Fruit fly (Drosophila melanogaster) whole organism, embryonic: ENCODE data around the gene CG31988.

Experiments used
- BEAF-32 ChIP-seq: fragments of 200-800 bp; sonication (Bioruptor generic); optimal IDR thresholded peaks from 3 replicates; lab custom pipeline; 2017; ENCODE audit warnings: missing biosample characterization, missing genetic modification characterization, mild to moderate bottlenecking, moderate library complexity, missing genetic modification reagents
- CG1024 ChIP-seq: fragments of 200-800 bp; sonication (Bioruptor generic); IDR thresholded peaks from 2 replicates; pipeline ENCODE4 v1.3.6; 2022; ENCODE audit warnings: missing biosample characterization, missing genetic modification characterization
- CG10959 ChIP-seq: fragments of 200-800 bp; sonication (Bioruptor generic); IDR thresholded peaks from 2 replicates; pipeline ENCODE4 v1.3.6; 2022; ENCODE audit warnings: missing biosample characterization, missing genetic modification characterization
- CG11504 ChIP-seq: fragments of 200-800 bp; sonication (Bioruptor generic); optimal IDR thresholded peaks from 3 replicates; lab custom pipeline; 2019; ENCODE audit warnings: missing biosample characterization, mild to moderate bottlenecking, missing genetic modification characterization, moderate library complexity
- CG12155 ChIP-seq: fragments of 200-800 bp; sonication (Bioruptor generic); optimal IDR thresholded peaks from 3 replicates; lab custom pipeline; 2016; ENCODE audit warnings: missing biosample characterization, missing genetic modification characterization
- CG13894 ChIP-seq: fragments of 200-800 bp; sonication (Bioruptor generic); optimal IDR thresholded peaks from 3 replicates; lab custom pipeline; 2018; ENCODE audit warnings: missing biosample characterization, mild to moderate bottlenecking, missing genetic modification characterization, moderate library complexity
- CG14667 ChIP-seq: fragments of 200-800 bp; sonication (Bioruptor generic); IDR thresholded peaks from 2 replicates; pipeline ENCODE4 v1.3.6; 2022; ENCODE audit warnings: missing biosample characterization, missing genetic modification characterization
- CG15479 ChIP-seq: fragments of 200-800 bp; sonication (Bioruptor generic); optimal IDR thresholded peaks from 3 replicates; lab custom pipeline; 2019; ENCODE audit warnings: missing biosample characterization, mild to moderate bottlenecking, missing genetic modification characterization, moderate library complexity
- CG1832 ChIP-seq: fragments of 200-800 bp; sonication (Bioruptor generic); optimal IDR thresholded peaks from 2 replicates; lab custom pipeline; 2017; ENCODE audit warnings: missing biosample characterization, mild to moderate bottlenecking, missing genetic modification characterization, inconsistent platforms
- CG18476 ChIP-seq: fragments of 200-800 bp; sonication (Bioruptor generic); optimal IDR thresholded peaks from 2 replicates; lab custom pipeline; 2016; ENCODE audit warnings: missing biosample characterization, mild to moderate bottlenecking, missing genetic modification characterization
- CG18619 ChIP-seq: fragments of 200-800 bp; sonication (Bioruptor generic); optimal IDR thresholded peaks from 3 replicates; lab custom pipeline; 2017; ENCODE audit warnings: missing biosample characterization, mild to moderate bottlenecking, missing genetic modification characterization
- CG31365 ChIP-seq: fragments of 200-800 bp; sonication (Bioruptor generic); optimal IDR thresholded peaks from 2 replicates; lab custom pipeline; 2018; ENCODE audit warnings: missing biosample characterization, mild to moderate bottlenecking, missing genetic modification characterization
- CG34422 ChIP-seq: fragments of 200-800 bp; sonication (Bioruptor generic); IDR thresholded peaks from 3 replicates; pipeline ENCODE4 v1.3.6; 2022; ENCODE audit warnings: missing biosample characterization, missing genetic modification characterization
- CG3847 ChIP-seq: fragments of 200-800 bp; sonication (Bioruptor generic); IDR thresholded peaks from 2 replicates; pipeline ENCODE4 v1.3.6; 2022; ENCODE audit warnings: missing biosample characterization, missing genetic modification characterization
- CG4360 ChIP-seq: fragments of 200-800 bp; sonication (Bioruptor generic); IDR thresholded peaks from 2 replicates; pipeline ENCODE4 v1.3.6; 2022; ENCODE audit warnings: missing biosample characterization, missing genetic modification characterization
- CG43689 ChIP-seq: fragments of 200-800 bp; sonication (Bioruptor generic); IDR thresholded peaks from 2 replicates; pipeline ENCODE4 v1.3.6; 2022; ENCODE audit warnings: missing biosample characterization, missing genetic modification characterization
- CG4617 ChIP-seq: fragments of 200-800 bp; sonication (Bioruptor generic); optimal IDR thresholded peaks from 3 replicates; lab custom pipeline; 2016; ENCODE audit warnings: missing biosample characterization, missing genetic modification characterization, borderline replicate concordance
- CG8478 ChIP-seq: fragments of >200 bp; optimal IDR thresholded peaks from 2 replicates; lab custom pipeline; 2018
- CG8924 ChIP-seq: fragments of 200-800 bp; optimal IDR thresholded peaks from 3 replicates; lab custom pipeline; 2019; ENCODE audit warnings: missing biosample characterization, mild to moderate bottlenecking, missing genetic modification characterization, moderate library complexity
- CHES-1-like ChIP-seq: fragments of 200-800 bp; sonication (Bioruptor generic); optimal IDR thresholded peaks from 2 replicates; lab custom pipeline; 2016; ENCODE audit warnings: missing biosample characterization, missing genetic modification characterization
- CTCF ChIP-seq: fragments of 200-800 bp; sonication (Bioruptor generic); optimal IDR thresholded peaks from 2 replicates; lab custom pipeline; 2017; ENCODE audit warnings: missing biosample characterization, mild to moderate bottlenecking, missing genetic modification characterization, moderate library complexity
- Drgx ChIP-seq: fragments of 200-800 bp; sonication (Bioruptor generic); IDR thresholded peaks from 2 replicates; pipeline ENCODE4 v1.3.6; 2022; ENCODE audit warnings: missing biosample characterization, missing genetic modification characterization
- Hand ChIP-seq: fragments of 200-800 bp; sonication (Bioruptor generic); optimal IDR thresholded peaks from 2 replicates; lab custom pipeline; 2017; ENCODE audit warnings: mild to moderate bottlenecking, missing biosample characterization, missing genetic modification reagents, missing genetic modification characterization
- Hr3 ChIP-seq: fragments of 200-800 bp; sonication (Bioruptor generic); optimal IDR thresholded peaks from 3 replicates; lab custom pipeline; 2016; ENCODE audit warnings: missing biosample characterization, missing genetic modification characterization
- Hr78 ChIP-seq, 2 experiments: fragments of 200-800 bp in 1 of 2; fragments of >200 bp in 1 of 2; sonication (Bioruptor generic) in 1 of 2; optimal IDR thresholded peaks; 2 replicates each; lab custom pipeline; 2017 to 2019; ENCODE audit warnings: missing biosample characterization in 2 of 2, missing genetic modification characterization in 2 of 2, mild to moderate bottlenecking in 1 of 2, moderate library complexity in 1 of 2
- Hsf ChIP-seq: fragments of 200-800 bp; sonication (Bioruptor generic); optimal IDR thresholded peaks from 3 replicates; lab custom pipeline; 2016; ENCODE audit warnings: missing biosample characterization, missing genetic modification characterization
- Jarid2 ChIP-seq: fragments of 200-800 bp; sonication (Bioruptor generic); optimal IDR thresholded peaks from 3 replicates; lab custom pipeline; 2017; ENCODE audit warnings: mild to moderate bottlenecking, missing biosample characterization, missing genetic modification reagents, missing genetic modification characterization
- MBD-R2 ChIP-seq: fragments of 200-800 bp; sonication (Bioruptor generic); IDR thresholded peaks from 2 replicates; pipeline ENCODE4 v1.3.6; 2022; ENCODE audit warnings: missing biosample characterization, missing genetic modification characterization
- NFAT ChIP-seq: fragments of 200-800 bp; sonication (Bioruptor generic); IDR thresholded peaks from 2 replicates; pipeline ENCODE4 v1.3.6; 2022; ENCODE audit warnings: missing biosample characterization, missing genetic modification characterization
- Rfx ChIP-seq: fragments of 200-800 bp; sonication (Bioruptor generic); IDR thresholded peaks from 2 replicates; pipeline ENCODE4 v1.3.6; 2022; ENCODE audit warnings: missing biosample characterization, missing genetic modification characterization
- Trl ChIP-seq, 3 experiments: fragments of >200 bp in 2 of 3; fragments of 200-800 bp in 1 of 3; sonication (Bioruptor generic) in 1 of 3; optimal IDR thresholded peaks; 2 replicates in 1 of 3; 3 replicates in 2 of 3; lab custom pipeline; 2016 to 2017; ENCODE audit warnings: missing biosample characterization in 1 of 3, missing genetic modification characterization in 1 of 3
- bigmax ChIP-seq: fragments of 200-800 bp; sonication (Bioruptor generic); optimal IDR thresholded peaks from 2 replicates; lab custom pipeline; 2018; ENCODE audit warnings: missing biosample characterization, mild to moderate bottlenecking, missing genetic modification characterization
- caup ChIP-seq: fragments of 200-800 bp; sonication (Bioruptor generic); optimal IDR thresholded peaks from 3 replicates; lab custom pipeline; 2017; ENCODE audit warnings: missing biosample characterization, mild to moderate bottlenecking, missing genetic modification characterization, moderate library complexity; ENCODE audit not compliant: severe bottlenecking
- cg ChIP-seq: fragments of 200-800 bp; sonication (Bioruptor generic); optimal IDR thresholded peaks from 3 replicates; lab custom pipeline; 2019; ENCODE audit warnings: missing biosample characterization, mild to moderate bottlenecking, missing genetic modification characterization, moderate library complexity
- chinmo ChIP-seq: fragments of 200-800 bp; sonication (Bioruptor generic); IDR thresholded peaks from 4 replicates; pipeline ENCODE4 v1.3.6; 2022; ENCODE audit warnings: missing biosample characterization, missing genetic modification characterization; ENCODE audit not compliant: partially characterized antibody
- ci ChIP-seq: fragments of 200-800 bp; sonication (Bioruptor generic); IDR thresholded peaks from 3 replicates; pipeline ENCODE4 v1.3.6; 2022; ENCODE audit warnings: missing biosample characterization, missing genetic modification characterization
- crol ChIP-seq: fragments of 200-800 bp; sonication (Bioruptor generic); IDR thresholded peaks from 2 replicates; pipeline ENCODE4 v1.3.6; 2022; ENCODE audit warnings: missing biosample characterization, missing genetic modification characterization
- crp ChIP-seq, 2 experiments: fragments of 200-800 bp; sonication (Bioruptor generic); optimal IDR thresholded peaks; 2 replicates in 1 of 2; 3 replicates in 1 of 2; lab custom pipeline; 2017; ENCODE audit warnings: missing biosample characterization in 2 of 2, missing genetic modification characterization in 2 of 2, mild to moderate bottlenecking in 1 of 2, moderate library complexity in 1 of 2
- dm ChIP-seq: fragments of 200-800 bp; sonication (Bioruptor generic); optimal IDR thresholded peaks from 3 replicates; lab custom pipeline; 2016; ENCODE audit warnings: missing biosample characterization, missing genetic modification characterization
- grn ChIP-seq: fragments of 200-800 bp; sonication (Bioruptor generic); optimal IDR thresholded peaks from 3 replicates; lab custom pipeline; 2017; ENCODE audit warnings: missing biosample characterization, missing genetic modification characterization
- hb ChIP-seq: fragments of 200-800 bp; sonication (Bioruptor generic); IDR thresholded peaks from 3 replicates; pipeline ENCODE4 v1.3.6; 2022; ENCODE audit warnings: missing biosample characterization, missing genetic modification characterization; ENCODE audit not compliant: partially characterized antibody
- kay ChIP-seq: fragments of 200-800 bp; sonication (Bioruptor generic); optimal IDR thresholded peaks from 2 replicates; lab custom pipeline; 2016; ENCODE audit warnings: missing biosample characterization, missing genetic modification characterization
- maf-S ChIP-seq: fragments of 200-800 bp; sonication (Bioruptor generic); optimal IDR thresholded peaks from 2 replicates; lab custom pipeline; 2016; ENCODE audit warnings: missing biosample characterization, missing genetic modification characterization
- nerfin-2 ChIP-seq: fragments of 200-800 bp; sonication (Bioruptor generic); IDR thresholded peaks from 2 replicates; pipeline ENCODE4 v1.3.6; 2022; ENCODE audit warnings: missing biosample characterization, missing genetic modification characterization; ENCODE audit not compliant: partially characterized antibody
- prd ChIP-seq, 3 experiments: fragments of >200 bp in 2 of 3; fragments of 200-800 bp in 1 of 3; sonication (Bioruptor generic) in 1 of 3; optimal IDR thresholded peaks in 2 of 3; IDR thresholded peaks in 1 of 3; 2 replicates in 2 of 3; 3 replicates in 1 of 3; pipeline versions ENCODE4 v1.3.6 to Lab custom; 2017 to 2022; ENCODE audit warnings: missing biosample characterization in 1 of 3, missing genetic modification characterization in 1 of 3
- sr ChIP-seq: fragments of 200-800 bp; sonication (Bioruptor generic); IDR thresholded peaks from 3 replicates; pipeline ENCODE4 v1.3.6; 2022; ENCODE audit warnings: missing biosample characterization, missing genetic modification characterization
- tgo ChIP-seq: fragments of 200-800 bp; sonication (Bioruptor generic); IDR thresholded peaks from 3 replicates; pipeline ENCODE4 v1.3.6; 2022; ENCODE audit warnings: missing biosample characterization, missing genetic modification characterization
- wdn ChIP-seq: fragments of 200-800 bp; sonication (Bioruptor generic); IDR thresholded peaks from 2 replicates; pipeline ENCODE4 v1.3.6; 2022; ENCODE audit warnings: missing biosample characterization, missing genetic modification characterization

Gene CG31988

DNA sequence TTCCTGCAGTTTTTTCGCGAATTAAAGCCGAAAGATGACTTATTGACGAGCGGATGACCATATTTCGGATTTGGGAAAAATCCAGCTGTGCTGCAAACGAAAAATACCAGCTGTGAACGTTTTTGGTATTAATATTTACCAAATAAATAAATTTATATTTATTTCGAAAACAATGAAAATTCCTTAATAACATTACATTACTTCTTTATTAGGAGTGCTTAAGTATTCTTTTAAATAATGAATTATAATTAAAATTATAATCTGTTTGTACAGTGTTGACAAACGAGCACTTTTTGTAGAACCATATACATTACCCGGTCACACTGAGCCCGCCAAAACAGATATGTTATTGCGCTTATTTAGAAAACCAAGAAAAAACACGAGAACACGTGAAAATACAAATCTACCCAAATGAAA is 23.0 kb downstream of the CG31988 start, which contains the start of the genes bur and Mcm10 (continued):
- TF ChIP-seq BEAF-32 (GFP tag; lab: Kevin White, UChicago) (peak; percentile 28), Jarid2 (no peak), Hr3 (GFP tag; lab: Kevin White, UChicago) (peak; percentile 13), caup (no peak), crp (GFP tag; optimal IDR thresholded peaks at IDR 0.05; lab: Kevin White, UChicago) (peak in 1 of 2 experiments; percentile 28), Hand (GFP tag; lab: Kevin White, UChicago) (no peak), nerfin-2 (no peak)

DNA sequence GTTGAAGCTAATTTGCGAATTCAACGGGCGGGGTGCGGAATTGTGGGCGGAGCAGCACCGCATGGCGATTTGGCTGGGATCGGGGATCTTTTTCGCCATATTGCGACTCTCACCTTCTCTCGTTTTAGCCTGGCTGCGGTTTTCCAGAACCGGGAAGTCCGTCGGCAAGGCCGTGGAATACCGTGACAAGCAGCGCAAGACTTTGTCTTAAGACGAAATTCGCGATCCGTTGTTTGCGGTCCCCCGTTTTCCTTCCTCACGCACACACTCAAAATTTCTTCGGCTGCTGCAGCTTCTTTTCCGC is 23.4 kb downstream of the CG31988 start:
- TF ChIP-seq grn: no peak
- TF ChIP-seq MBD-R2 (GFP tag; lab: Robert Waterston, UW): 0 out of 2 replicates have a peak, but pooled peaks have one; percentile 6
- TF ChIP-seq CG8478 (lab: Kevin White, UChicago): no peak
- TF ChIP-seq CG8924 (tag; lab: Kevin White, UChicago): no peak
- TF ChIP-seq CG10959 (GFP tag; lab: Robert Waterston, UW): no peak
- no peak for TF ChIP-seq sr (GFP tag; lab: Robert Waterston, UW)
- no peak for TF ChIP-seq Hsf (GFP tag; lab: Kevin White, UChicago)
- TF ChIP-seq hb (GFP tag; lab: Robert Waterston, UW): 0 out of 3 replicates have a peak, but pooled peaks have one; percentile 19
- TF ChIP-seq Drgx (GFP tag; lab: Robert Waterston, UW): no peak
- no peak for TF ChIP-seq maf-S (GFP tag; lab: Kevin White, UChicago)
- TF ChIP-seq cg: peak; percentile 56
- TF ChIP-seq CG31365 (tag; lab: Kevin White, UChicago): no peak
- TF ChIP-seq kay: no peak
- no peak for TF ChIP-seq CG14667 (GFP tag; lab: Robert Waterston, UW)
- TF ChIP-seq CG3847: no peak
- no peak for TF ChIP-seq prd (optimal IDR thresholded peaks at IDR 0.05; lab: Kevin White, UChicago)
- no peak for TF ChIP-seq prd (GFP tag; IDR thresholded peaks at IDR 0.05; lab: Robert Waterston, UW)
- no peak for TF ChIP-seq CG4617 (GFP tag; lab: Kevin White, UChicago)
- TF ChIP-seq CG1832 (GFP tag; lab: Kevin White, UChicago): no peak
- TF ChIP-seq Rfx (GFP tag; lab: Robert Waterston, UW): no peak
- TF ChIP-seq CG34422: 0 out of 3 replicates have a peak, but pooled peaks have one; percentile 33

DNA sequence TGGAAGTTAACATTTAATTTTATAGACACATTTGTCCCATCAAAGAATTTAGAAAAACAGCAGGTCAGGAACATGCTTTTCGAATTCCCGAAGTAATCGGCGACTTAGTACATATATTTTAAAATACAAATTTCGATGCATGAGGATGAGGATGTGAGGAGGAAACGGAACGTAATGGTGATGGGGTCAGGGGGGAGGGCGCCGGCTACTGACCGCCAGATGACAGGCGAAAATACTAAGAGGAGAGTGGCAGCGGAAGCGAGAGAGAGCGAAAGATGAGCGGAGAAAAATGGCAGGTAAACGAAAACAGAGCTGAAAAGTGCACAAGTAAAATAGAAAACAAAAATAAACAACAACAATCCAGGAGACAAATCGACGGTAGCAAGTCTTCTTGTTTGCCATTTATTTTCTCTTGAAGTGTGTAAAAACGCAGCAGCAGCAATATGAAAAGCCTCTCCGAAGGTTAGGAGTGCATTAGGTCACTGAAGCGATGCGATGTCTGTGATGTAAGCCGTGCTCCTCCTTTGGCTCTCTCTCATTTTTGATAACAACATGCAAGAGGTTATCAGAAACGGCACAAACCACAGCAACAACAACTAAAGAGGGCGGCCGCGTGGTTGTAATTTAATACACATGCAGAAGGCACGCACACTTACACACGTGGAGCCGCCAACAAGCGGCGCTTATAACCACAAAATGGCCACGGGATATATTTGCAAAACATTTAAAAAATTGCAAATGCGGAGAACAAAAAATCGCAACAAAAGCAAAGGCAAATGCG is 24.0 kb downstream of the CG31988 start:
- TF ChIP-seq wdn (GFP tag; lab: Robert Waterston, UW) (no peak), CG18476 (no peak), dm (GFP tag; lab: Kevin White, UChicago) (peak; percentile 84), CG4360 (GFP tag; lab: Robert Waterston, UW) (peak; percentile 73), CG43689 (GFP tag; lab: Robert Waterston, UW) (no peak), chinmo (GFP tag; lab: Robert Waterston, UW) (0 out of 4 replicates have a peak, but pooled peaks have one; percentile 66), CG3847 (no peak), CG13894 (no peak), Trl (optimal IDR thresholded peaks at IDR 0.05; lab: Kevin White, UChicago) (peak in 1 of 2 experiments; percentile 52), Trl (GFP tag; optimal IDR thresholded peaks at IDR 0.05; lab: Kevin White, UChicago) (no peak), CG12155 (GFP tag; lab: Kevin White, UChicago) (no peak), CG15479 (GFP tag; lab: Kevin White, UChicago) (peak; percentile 49), crol (GFP tag; lab: Robert Waterston, UW) (peak; percentile 82), bigmax (GFP tag; lab: Kevin White, UChicago) (peak; percentile 58), ci (GFP tag; lab: Robert Waterston, UW) (no peak), Hr78 (GFP tag; optimal IDR thresholded peaks at IDR 0.05; lab: Kevin White, UChicago) (peak in 1 of 2 experiments; percentile 86), CG1024 (no peak), NFAT (GFP tag; lab: Robert Waterston, UW) (no peak), CTCF (GFP tag; lab: Kevin White, UChicago) (no peak), CG11504 (tag; lab: Kevin White, UChicago) (no peak), CG18619 (GFP tag; lab: Kevin White, UChicago) (no peak), CHES-1-like (GFP tag; lab: Kevin White, UChicago) (no peak), tgo (GFP tag; lab: Robert Waterston, UW) (no peak)
